Worm (Caenorhabditis elegans) whole organism, L3 larva: ENCODE data around the gene lec-1.

Experiments used
- ama-1 ChIP-seq: fragments of 150-350 bp; optimal IDR thresholded peaks from 2 replicates; lab custom pipeline; 2018
- daf-12 ChIP-seq: fragments of 150-350 bp; optimal IDR thresholded peaks from 2 replicates; lab custom pipeline; 2014; ENCODE audit warnings: missing biosample characterization, missing genetic modification reagents, missing genetic modification characterization
- nhr-237 ChIP-seq: fragments of 150-350 bp; optimal IDR thresholded peaks from 2 replicates; lab custom pipeline; 2014; ENCODE audit warnings: missing biosample characterization, missing genetic modification characterization
- pha-4 ChIP-seq: fragments of 150-350 bp; optimal IDR thresholded peaks from 2 replicates; lab custom pipeline; 2014; ENCODE audit warnings: missing biosample characterization, missing genetic modification reagents, missing genetic modification characterization
- ztf-11 ChIP-seq: fragments of 150-350 bp; optimal IDR thresholded peaks from 2 replicates; lab custom pipeline; 2014; ENCODE audit warnings: missing biosample characterization, missing genetic modification characterization

ce11 chrII:13243021-13243420 is 47.7 kb downstream of the lec-1 start, which contains the start of gene F15D4.4:
- TF ChIP-seq nhr-237 (tag; lab: Kevin White, UChicago) (no peak), daf-12 (tag; lab: Kevin White, UChicago) (no peak), pha-4 (tag; lab: Kevin White, UChicago) (no peak), ama-1 (lab: Kevin White, UChicago) (no peak), ztf-11 (tag; lab: Kevin White, UChicago) (no peak)
